Fruit fly (Drosophila melanogaster) whole organism, wandering third instar larva: ENCODE results near the gene CG12081.

Experiments used
- Dfd ChIP-seq: fragments of >200 bp; optimal IDR thresholded peaks from 2 replicates; lab custom pipeline; 2017; ENCODE audit warnings: missing biosample characterization, missing genetic modification characterization
- GATAd ChIP-seq: sonication (Bioruptor generic); optimal IDR thresholded peaks from 2 replicates; lab custom pipeline; 2016; ENCODE audit warnings: missing biosample characterization, missing genetic modification characterization
- Hr78 ChIP-seq: fragments of >200 bp; optimal IDR thresholded peaks from 2 replicates; lab custom pipeline; 2017; ENCODE audit warnings: missing biosample characterization, missing genetic modification characterization
- Jra ChIP-seq: sonication (Bioruptor generic); optimal IDR thresholded peaks from 2 replicates; lab custom pipeline; 2016; ENCODE audit warnings: missing biosample characterization, missing genetic modification characterization
- Mio ChIP-seq: sonication (Bioruptor generic); optimal IDR thresholded peaks from 2 replicates; lab custom pipeline; 2016; ENCODE audit warnings: missing biosample characterization, missing genetic modification characterization
- Myc ChIP-seq: fragments of >200 bp; optimal IDR thresholded peaks from 2 replicates; lab custom pipeline; 2017
- br ChIP-seq: fragments of 200-800 bp; sonication (Bioruptor generic); optimal IDR thresholded peaks from 2 replicates; lab custom pipeline; 2016; ENCODE audit warnings: missing biosample characterization, missing genetic modification characterization
- h ChIP-seq: fragments of 200-800 bp; sonication (Bioruptor generic); optimal IDR thresholded peaks from 3 replicates; lab custom pipeline; 2016; ENCODE audit warnings: missing biosample characterization, mild to moderate bottlenecking, missing genetic modification characterization

DNA sequence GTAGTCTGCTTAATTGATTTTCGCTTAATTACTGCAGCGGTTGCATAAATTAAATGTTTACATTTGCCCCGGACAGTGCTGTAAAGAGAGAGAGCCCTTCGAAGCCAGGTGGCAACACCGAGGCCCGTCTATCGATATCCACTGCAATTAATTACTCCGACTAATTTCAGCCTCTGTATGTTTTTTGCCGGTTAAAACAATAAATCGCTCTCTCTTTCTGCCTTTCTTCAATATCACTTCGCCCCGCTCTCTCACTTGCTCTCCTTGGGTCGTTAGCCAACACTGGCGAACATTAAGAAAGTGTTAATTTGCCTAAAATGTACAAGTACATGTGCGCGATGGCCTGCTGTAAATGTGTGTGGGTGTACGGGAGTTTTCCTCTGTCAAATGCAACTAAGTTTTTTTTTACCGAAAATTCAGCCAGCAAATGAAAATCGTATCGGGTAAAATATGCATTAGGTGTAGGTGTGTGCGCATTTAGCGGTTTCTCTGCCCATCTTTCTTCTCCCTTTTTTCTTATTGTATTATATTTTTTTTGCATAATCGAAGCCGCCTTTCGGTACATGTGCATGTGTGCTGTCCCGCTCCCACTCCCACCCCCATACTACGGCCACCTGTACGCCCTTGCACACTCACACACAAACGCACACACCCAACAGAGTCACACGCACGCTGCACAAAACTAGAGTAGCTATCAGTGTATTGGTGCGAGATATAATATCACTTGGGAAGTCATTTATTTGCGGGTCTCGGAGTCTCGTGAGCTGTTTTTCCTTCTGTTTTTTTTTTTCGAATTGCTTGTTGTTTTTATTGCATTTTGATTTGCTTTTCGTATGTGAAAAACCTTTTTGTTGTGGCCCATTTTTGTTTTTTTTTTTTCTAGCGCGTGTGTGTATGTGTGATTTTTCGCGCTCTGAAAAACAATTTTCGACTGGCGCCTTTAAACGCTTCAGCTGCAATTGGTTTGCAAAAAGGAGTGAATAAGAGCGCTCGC is 26.9 kb upstream of the CG12081 start:
- TF ChIP-seq br (GFP tag; lab: Kevin White, UChicago): peak; percentile 66
- TF ChIP-seq h: peak; percentile 74
- no peak for TF ChIP-seq Jra (GFP tag; lab: Kevin White, UChicago)
- no peak for TF ChIP-seq Hr78 (GFP tag; lab: Kevin White, UChicago)
- no peak for TF ChIP-seq Dfd (GFP tag; lab: Kevin White, UChicago)
- TF ChIP-seq GATAd: no peak
- TF ChIP-seq Mio: no peak
- no peak for TF ChIP-seq Myc (lab: Kevin White, UChicago)
